Worm (Caenorhabditis elegans): ENCODE measurements around the gene ZK1290.10.

- TF ChIP-seq nhr-10 (tag; optimal IDR thresholded peaks at IDR 0.05) (no peak), ceh-16 (tag; optimal IDR thresholded peaks at IDR 0.05) (no peak), elt-3 (tag; optimal IDR thresholded peaks at IDR 0.05) (no peak), unc-39 (tag; optimal IDR thresholded peaks at IDR 0.05) (no peak), R02D3.7 (tag; optimal IDR thresholded peaks at IDR 0.05) (no peak), sma-9 (GFP tag; optimal IDR thresholded peaks at IDR 0.05) (no peak), sma-9 (tag; optimal IDR thresholded peaks at IDR 0.05) (no peak), egl-27 (tag; optimal IDR thresholded peaks at IDR 0.05) (no peak), zag-1 (tag; optimal IDR thresholded peaks at IDR 0.05) (no peak)
These were observed 8.9 kb downstream of the ZK1290.10 start for ce11 chrII:7544782-7545181.
